Worm (Caenorhabditis elegans) whole organism, L3 larva: Measurements from ENCODE around the gene F59A6.10.

ENCODE experiments used
- R02D3.7 ChIP-seq: fragments of 150-350 bp; optimal IDR thresholded peaks from 2 replicates; lab custom pipeline; 2014; ENCODE audit warnings: missing biosample characterization, missing genetic modification characterization
- aly-2 ChIP-seq: fragments of 150-350 bp; optimal IDR thresholded peaks from 2 replicates; lab custom pipeline; 2014; ENCODE audit warnings: missing biosample characterization, missing genetic modification characterization
- ama-1 ChIP-seq: fragments of 150-350 bp; optimal IDR thresholded peaks from 2 replicates; lab custom pipeline; 2018
- ceh-28 ChIP-seq: fragments of 150-350 bp; optimal IDR thresholded peaks from 2 replicates; lab custom pipeline; 2014; ENCODE audit warnings: missing biosample characterization, missing genetic modification reagents, missing genetic modification characterization
- daf-12 ChIP-seq: fragments of 150-350 bp; optimal IDR thresholded peaks from 2 replicates; lab custom pipeline; 2014; ENCODE audit warnings: missing biosample characterization, missing genetic modification reagents, missing genetic modification characterization
- elt-1 ChIP-seq: fragments of 150-350 bp; optimal IDR thresholded peaks from 2 replicates; lab custom pipeline; 2014; ENCODE audit warnings: missing biosample characterization, missing genetic modification characterization
- elt-2 ChIP-seq: sonication (generic microtip); optimal IDR thresholded peaks from 2 replicates; lab custom pipeline; 2016; ENCODE audit warnings: missing genetic modification reagents, mild to moderate bottlenecking, missing genetic modification characterization, missing compliant biosample characterization
- elt-3 ChIP-seq, 3 experiments: fragments of 150-350 bp in 1 of 3; sonication (generic microtip) in 2 of 3; optimal IDR thresholded peaks; 2 replicates in 2 of 3; 4 replicates in 1 of 3; lab custom pipeline; 2014 to 2017; ENCODE audit warnings: missing biosample characterization in 3 of 3, missing genetic modification characterization in 3 of 3
- eor-1 ChIP-seq, 2 experiments: fragments of 150-350 bp; optimal IDR thresholded peaks; 2 replicates each; lab custom pipeline; 2014 to 2018; ENCODE audit warnings: missing biosample characterization in 2 of 2, missing genetic modification characterization in 2 of 2
- fkh-10 ChIP-seq: sonication (generic microtip); optimal IDR thresholded peaks from 2 replicates; lab custom pipeline; 2017; ENCODE audit warnings: missing biosample characterization, missing genetic modification reagents, missing genetic modification characterization
- fkh-2 ChIP-seq: fragments of 150-350 bp; optimal IDR thresholded peaks from 2 replicates; lab custom pipeline; 2014; ENCODE audit warnings: missing biosample characterization, missing genetic modification reagents, missing genetic modification characterization
- hmg-11 ChIP-seq: sonication (generic microtip); optimal IDR thresholded peaks from 2 replicates; lab custom pipeline; 2016; ENCODE audit warnings: missing genetic modification characterization, missing compliant biosample characterization
- lin-15B ChIP-seq: fragments of 150-350 bp; optimal IDR thresholded peaks from 2 replicates; lab custom pipeline; 2014; ENCODE audit warnings: missing biosample characterization, missing genetic modification characterization
- lin-39 ChIP-seq: fragments of 150-350 bp; optimal IDR thresholded peaks from 2 replicates; lab custom pipeline; 2018; ENCODE audit warnings: missing biosample characterization, missing genetic modification reagents, missing genetic modification characterization
- mdl-1 ChIP-seq: fragments of 150-350 bp; optimal IDR thresholded peaks from 2 replicates; lab custom pipeline; 2014; ENCODE audit warnings: missing biosample characterization, missing genetic modification characterization
- mml-1 ChIP-seq: fragments of 150-350 bp; sonication (generic microtip); optimal IDR thresholded peaks from 3 replicates; lab custom pipeline; 2014; ENCODE audit warnings: missing biosample characterization, missing genetic modification characterization
- nfya-1 ChIP-seq: sonication (generic microtip); optimal IDR thresholded peaks from 2 replicates; lab custom pipeline; 2017; ENCODE audit warnings: missing genetic modification characterization, mild to moderate bottlenecking, missing compliant biosample characterization, antibody characterized with exemption, moderate library complexity; ENCODE audit not compliant: insufficient read depth
- nhr-23 ChIP-seq: fragments of 150-350 bp; optimal IDR thresholded peaks from 2 replicates; lab custom pipeline; 2014; ENCODE audit warnings: missing biosample characterization, missing genetic modification reagents, missing genetic modification characterization
- nhr-237 ChIP-seq: fragments of 150-350 bp; optimal IDR thresholded peaks from 2 replicates; lab custom pipeline; 2014; ENCODE audit warnings: missing biosample characterization, missing genetic modification characterization
- nhr-25 ChIP-seq: sonication (generic microtip); optimal IDR thresholded peaks from 2 replicates; lab custom pipeline; 2017; ENCODE audit warnings: missing biosample characterization, missing genetic modification characterization
- nhr-28 ChIP-seq: fragments of 150-350 bp; optimal IDR thresholded peaks from 2 replicates; lab custom pipeline; 2014; ENCODE audit warnings: missing biosample characterization, missing genetic modification characterization
- nhr-43 ChIP-seq: sonication (generic microtip); optimal IDR thresholded peaks from 2 replicates; lab custom pipeline; 2016; ENCODE audit warnings: mild to moderate bottlenecking, missing genetic modification characterization, missing compliant biosample characterization; ENCODE audit not compliant: poor library complexity, severe bottlenecking
- nhr-67 ChIP-seq: fragments of 150-350 bp; optimal IDR thresholded peaks from 2 replicates; lab custom pipeline; 2014; ENCODE audit warnings: missing biosample characterization, missing genetic modification characterization
- nhr-76 ChIP-seq: fragments of 150-350 bp; sonication (generic microtip); optimal IDR thresholded peaks from 5 replicates; lab custom pipeline; 2014; ENCODE audit warnings: missing biosample characterization, missing genetic modification characterization
- pha-4 ChIP-seq: fragments of 150-350 bp; optimal IDR thresholded peaks from 2 replicates; lab custom pipeline; 2014; ENCODE audit warnings: missing biosample characterization, missing genetic modification reagents, missing genetic modification characterization
- pqm-1 ChIP-seq: fragments of 150-350 bp; optimal IDR thresholded peaks from 2 replicates; lab custom pipeline; 2017; ENCODE audit warnings: missing biosample characterization, missing genetic modification characterization, inconsistent platforms
- sea-2 ChIP-seq: fragments of 150-350 bp; sonication (generic microtip); optimal IDR thresholded peaks from 4 replicates; lab custom pipeline; 2014; ENCODE audit warnings: missing biosample characterization, missing genetic modification reagents, missing genetic modification characterization
- skn-1 ChIP-seq: fragments of 150-350 bp; optimal IDR thresholded peaks from 2 replicates; lab custom pipeline; 2014; ENCODE audit warnings: missing biosample characterization, missing genetic modification characterization
- snpc-4 ChIP-seq: fragments of 150-350 bp; optimal IDR thresholded peaks from 2 replicates; lab custom pipeline; 2014; ENCODE audit warnings: missing biosample characterization, missing genetic modification characterization
- tbx-2 ChIP-seq: sonication (generic microtip); optimal IDR thresholded peaks from 2 replicates; lab custom pipeline; 2016; ENCODE audit warnings: mild to moderate bottlenecking, missing genetic modification characterization, missing compliant biosample characterization
- unc-62 ChIP-seq: fragments of 150-350 bp; sonication (generic microtip); optimal IDR thresholded peaks from 4 replicates; lab custom pipeline; 2014; ENCODE audit warnings: missing biosample characterization, missing genetic modification reagents, missing genetic modification characterization
- ztf-11 ChIP-seq: fragments of 150-350 bp; optimal IDR thresholded peaks from 2 replicates; lab custom pipeline; 2014; ENCODE audit warnings: missing biosample characterization, missing genetic modification characterization
- ztf-4 ChIP-seq: fragments of 150-350 bp; optimal IDR thresholded peaks from 2 replicates; lab custom pipeline; 2014; ENCODE audit warnings: missing biosample characterization, missing genetic modification characterization

The F59A6.10 gene

ce11 chrII:5003660-5004059, at the start of gene F59A6.10:
Gene F59A6.10 (plus strand): TSS chrII:5003960.
- TF ChIP-seq nhr-23 (no peak), unc-62 (GFP tag; lab: Kevin White, UChicago) (no peak), eor-1 (tag; optimal IDR thresholded peaks at IDR 0.05; lab: Kevin White, UChicago) (no peak), R02D3.7 (tag; lab: Kevin White, UChicago) (no peak), hmg-11 (tag; lab: Kevin White, UChicago) (no peak), lin-39 (tag; lab: Kevin White, UChicago) (no peak), skn-1 (tag; lab: Kevin White, UChicago) (no peak), nhr-25 (tag; lab: Kevin White, UChicago) (no peak), daf-12 (no peak), nhr-76 (tag; lab: Kevin White, UChicago) (no peak), pha-4 (tag; lab: Kevin White, UChicago) (no peak), elt-2 (tag; lab: Kevin White, UChicago) (no peak), aly-2 (tag; lab: Kevin White, UChicago) (no peak)

- TF ChIP-seq elt-2 (tag; lab: Kevin White, UChicago) (peak; percentile 5), ztf-4 (tag; lab: Kevin White, UChicago) (no peak)
- TF ChIP-seq, all 47 proteins: peak for 1
Observed at ce11 chrII:4954099-4954959, 49.4 kb upstream of the F59A6.10 start.

- peak; percentile 89 for TF ChIP-seq skn-1 (tag; lab: Kevin White, UChicago)
- TF ChIP-seq elt-1: no peak
- no peak for TF ChIP-seq mdl-1 (tag; lab: Kevin White, UChicago)
- peak; percentile 8 for TF ChIP-seq ceh-28 (tag; lab: Kevin White, UChicago)
- TF ChIP-seq R02D3.7 (tag; lab: Kevin White, UChicago): peak; percentile 17
- TF ChIP-seq nhr-28 (tag; lab: Kevin White, UChicago): no peak
- peak; percentile 2 for TF ChIP-seq nhr-43 (tag; lab: Kevin White, UChicago)
- TF ChIP-seq nhr-67 (tag; lab: Kevin White, UChicago): no peak
- peak; percentile 62 for TF ChIP-seq lin-15B
- TF ChIP-seq mml-1 (tag; lab: Kevin White, UChicago): no peak
- peak; percentile 79 for TF ChIP-seq nfya-1 (tag; lab: Kevin White, UChicago)
- no peak for TF ChIP-seq ztf-11 (tag; lab: Kevin White, UChicago)
- peak; percentile 70 for TF ChIP-seq nhr-25 (tag; lab: Kevin White, UChicago)
- TF ChIP-seq fkh-2 (tag; lab: Kevin White, UChicago): no peak
- peak; percentile 73 for TF ChIP-seq lin-39 (tag; lab: Kevin White, UChicago)
- TF ChIP-seq pha-4 (tag; lab: Kevin White, UChicago): peak; percentile 87
- no peak for TF ChIP-seq fkh-10 (GFP tag; lab: Kevin White, UChicago)
- no peak for TF ChIP-seq eor-1 (tag; optimal IDR thresholded peaks at IDR 0.05; lab: Kevin White, UChicago)
- no peak for TF ChIP-seq nhr-237 (tag; lab: Kevin White, UChicago)
- no peak for TF ChIP-seq hmg-11 (tag; lab: Kevin White, UChicago)
- TF ChIP-seq ztf-4 (tag; lab: Kevin White, UChicago): no peak
- TF ChIP-seq sea-2: no peak
- TF ChIP-seq tbx-2: no peak
- TF ChIP-seq nhr-23: peak; percentile 58
- TF ChIP-seq nhr-76 (tag; lab: Kevin White, UChicago): no peak
- peak; percentile 75 for TF ChIP-seq elt-2 (tag; lab: Kevin White, UChicago)
- no peak for TF ChIP-seq elt-3 (tag; optimal IDR thresholded peaks at IDR 0.05; lab: Kevin White, UChicago)
- peak; percentile 5 for TF ChIP-seq ama-1
- TF ChIP-seq snpc-4 (tag; lab: Kevin White, UChicago): no peak
- TF ChIP-seq pqm-1 (tag; lab: Kevin White, UChicago): peak; percentile 37
- TF ChIP-seq unc-62 (GFP tag; lab: Kevin White, UChicago): no peak
Observed at ce11 chrII:4955353-4955752, 48.4 kb upstream of the F59A6.10 start, which contains the start of gene pbs-3. Gene pbs-3 (minus strand): TSS chrII:4955427.

ce11 chrII:4959719-4960118, 44.0 kb upstream of the F59A6.10 start, which contains the start of gene ulp-2:
Gene ulp-2 (minus strand): TSS chrII:4959876.
- TF ChIP-seq pha-4 (tag; lab: Kevin White, UChicago) (peak; percentile 42), hmg-11 (tag; lab: Kevin White, UChicago) (peak; percentile 12), lin-15B (peak; percentile 49), lin-39 (tag; lab: Kevin White, UChicago) (peak; percentile 38), fkh-2 (tag; lab: Kevin White, UChicago) (no peak), elt-2 (tag; lab: Kevin White, UChicago) (peak; percentile 15), nhr-25 (tag; lab: Kevin White, UChicago) (peak; percentile 28), nfya-1 (tag; lab: Kevin White, UChicago) (peak; percentile 15), ztf-4 (tag; lab: Kevin White, UChicago) (no peak), skn-1 (tag; lab: Kevin White, UChicago) (peak; percentile 34)
